Worm (Caenorhabditis elegans): ENCODE measurements around the gene elo-5.

- TF ChIP-seq gmeb-2 (tag; optimal IDR thresholded peaks at IDR 0.05): no peak
- TF ChIP-seq ahr-1 (tag; optimal IDR thresholded peaks at IDR 0.05): no peak
- no peak for TF ChIP-seq tbx-2 (tag; optimal IDR thresholded peaks at IDR 0.05)
- no peak for TF ChIP-seq pag-3 (tag; optimal IDR thresholded peaks at IDR 0.05; ENCODE audit: borderline replicate concordance)
- TF ChIP-seq unc-42 (tag; optimal IDR thresholded peaks at IDR 0.05): no peak
Measured at ce11 chrIV:5396769-5397168, 19.9 kb upstream of the elo-5 start, which contains the start of gene ZK616.3.
